Worm (Caenorhabditis elegans): Measurements from ENCODE around the gene him-5.

DNA sequence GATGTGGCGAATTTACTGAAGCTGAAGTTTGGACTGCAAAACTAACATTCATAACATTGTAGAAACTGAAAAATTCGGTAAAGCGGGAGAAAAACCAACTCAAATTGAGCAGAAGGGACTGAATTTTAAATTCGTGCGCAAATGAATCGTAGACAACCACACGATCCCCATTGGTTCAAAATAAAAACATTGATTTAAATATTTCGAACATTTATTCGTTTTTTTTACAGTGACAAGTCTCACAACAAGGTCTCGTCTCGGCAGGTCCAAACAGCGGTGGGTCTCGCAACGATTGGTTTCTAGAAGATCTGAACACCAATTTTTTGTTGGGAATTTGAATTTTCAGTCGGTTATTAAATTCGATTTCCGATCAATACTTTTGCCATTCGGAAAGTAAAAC lies 4.6 kb upstream of the him-5 start, which contains the start of gene D1086.18:
- TF ChIP-seq unc-39 (tag; optimal IDR thresholded peaks at IDR 0.05) (no peak), ama-1 (optimal IDR thresholded peaks at IDR 0.05) (no peak), aly-2 (tag; optimal IDR thresholded peaks at IDR 0.05) (no peak), Y48G9A.11 (GFP tag; IDR thresholded peaks at IDR 0.05) (no peak), unc-130 (GFP tag; optimal IDR thresholded peaks at IDR 0.05) (no peak), fkh-10 (GFP tag; optimal IDR thresholded peaks at IDR 0.05) (no peak), unc-62 (GFP tag; optimal IDR thresholded peaks at IDR 0.05 in 1 of 2) (no peak), unc-62 (tag; optimal IDR thresholded peaks at IDR 0.05) (no peak), ztf-11 (tag; optimal IDR thresholded peaks at IDR 0.05) (no peak), rbr-2 (tag; optimal IDR thresholded peaks at IDR 0.05) (no peak)
